Worm (Caenorhabditis elegans) whole organism, midembryonic: ENCODE results near the gene lpd-7.

Experiments used
- flt-1 ChIP-seq: fragments of 200-800 bp; sonication (Bioruptor generic); IDR thresholded peaks from 2 replicates; pipeline ENCODE4 v1.3.6; 2022; ENCODE audit warnings: missing genetic modification characterization, missing compliant biosample characterization
- med-1 ChIP-seq: sonication (generic microtip); optimal IDR thresholded peaks from 2 replicates; lab custom pipeline; 2017; ENCODE audit warnings: missing genetic modification characterization, mild to moderate bottlenecking, missing compliant biosample characterization, antibody characterized with exemption, missing genetic modification reagents; ENCODE audit not compliant: insufficient read depth
- ztf-29 ChIP-seq: fragments of 200-800 bp; sonication (Bioruptor generic); IDR thresholded peaks from 2 replicates; pipeline ENCODE4 v1.3.6; 2022; ENCODE audit warnings: missing genetic modification reagents, missing genetic modification characterization, missing compliant biosample characterization

DNA sequence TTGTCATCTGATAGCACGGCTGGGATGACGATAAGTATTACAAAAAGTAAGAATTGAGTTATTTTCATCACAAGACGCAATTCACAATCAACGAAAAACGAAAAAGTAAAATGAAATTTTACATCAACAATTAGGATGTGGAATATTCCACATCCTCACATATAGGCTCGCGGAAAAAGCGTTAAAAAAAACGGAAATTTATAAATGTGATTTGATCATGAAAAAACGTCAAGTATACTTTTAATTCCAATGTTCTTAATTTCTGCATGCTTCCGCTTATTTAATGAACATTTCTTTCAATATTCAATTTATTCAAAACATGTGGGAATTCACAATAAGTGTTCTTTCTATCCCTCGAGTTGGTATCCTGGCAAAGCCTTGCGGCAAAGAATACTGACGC lies 35.1 kb downstream of the lpd-7 start, which contains the start of gene T04A6.3:
- TF ChIP-seq flt-1 (GFP tag; lab: Robert Waterston, UW) = no peak
- TF ChIP-seq ztf-29 (GFP tag; lab: Robert Waterston, UW) = no peak
- TF ChIP-seq med-1 = no peak
